Fruit fly (Drosophila melanogaster) whole organism, wandering third instar larva: ENCODE measurements around the gene meso18E.

ENCODE experiments used
- Abd-B ChIP-seq: fragments of >200 bp; optimal IDR thresholded peaks from 2 replicates; lab custom pipeline; 2017; ENCODE audit warnings: missing biosample characterization, missing genetic modification characterization
- CG32264 ChIP-seq: fragments of 200-800 bp; sonication (Bioruptor generic); optimal IDR thresholded peaks from 2 replicates; lab custom pipeline; 2016; ENCODE audit warnings: missing biosample characterization, missing genetic modification characterization
- CG9705 ChIP-seq: fragments of 200-800 bp; sonication (Bioruptor generic); optimal IDR thresholded peaks from 2 replicates; lab custom pipeline; 2018; ENCODE audit warnings: missing biosample characterization, mild to moderate bottlenecking, missing genetic modification characterization
- CrebA ChIP-seq: fragments of 200-800 bp; sonication (Bioruptor generic); optimal IDR thresholded peaks from 2 replicates; lab custom pipeline; 2016; ENCODE audit warnings: missing biosample characterization, mild to moderate bottlenecking, missing genetic modification characterization, borderline replicate concordance
- Dfd ChIP-seq: fragments of >200 bp; optimal IDR thresholded peaks from 2 replicates; lab custom pipeline; 2017; ENCODE audit warnings: missing biosample characterization, missing genetic modification characterization
- Dif ChIP-seq: fragments of 200-275, 200-300 bp; sonication (Bioruptor generic); optimal IDR thresholded peaks from 2 replicates; lab custom pipeline; 2018; ENCODE audit warnings: missing biosample characterization, missing genetic modification characterization; ENCODE audit not compliant: partially characterized antibody
- GATAd ChIP-seq: sonication (Bioruptor generic); optimal IDR thresholded peaks from 2 replicates; lab custom pipeline; 2016; ENCODE audit warnings: missing biosample characterization, missing genetic modification characterization
- HLH106 ChIP-seq: fragments of 200-800 bp; optimal IDR thresholded peaks from 3 replicates; lab custom pipeline; 2019; ENCODE audit warnings: missing biosample characterization, mild to moderate bottlenecking, missing genetic modification characterization, moderate library complexity
- Hnf4 ChIP-seq: fragments of 200-800 bp; sonication (Bioruptor generic); optimal IDR thresholded peaks from 2 replicates; lab custom pipeline; 2016; ENCODE audit warnings: missing biosample characterization, mild to moderate bottlenecking, missing genetic modification characterization
- Hr78 ChIP-seq: fragments of >200 bp; optimal IDR thresholded peaks from 2 replicates; lab custom pipeline; 2017; ENCODE audit warnings: missing biosample characterization, missing genetic modification characterization
- Hr83 ChIP-seq: fragments of 200-300 bp; sonication (Bioruptor generic); optimal IDR thresholded peaks from 2 replicates; lab custom pipeline; 2016; ENCODE audit warnings: missing biosample characterization, mild to moderate bottlenecking, missing genetic modification characterization, moderate library complexity; ENCODE audit not compliant: poor library complexity, severe bottlenecking
- Jra ChIP-seq: sonication (Bioruptor generic); optimal IDR thresholded peaks from 2 replicates; lab custom pipeline; 2016; ENCODE audit warnings: missing biosample characterization, missing genetic modification characterization
- Mio ChIP-seq: sonication (Bioruptor generic); optimal IDR thresholded peaks from 2 replicates; lab custom pipeline; 2016; ENCODE audit warnings: missing biosample characterization, missing genetic modification characterization
- Myc ChIP-seq: fragments of >200 bp; optimal IDR thresholded peaks from 2 replicates; lab custom pipeline; 2017
- N ChIP-seq: fragments of >200 bp; optimal IDR thresholded peaks from 2 replicates; lab custom pipeline; 2018; ENCODE audit warnings: missing biosample characterization, missing external identifiers, missing genetic modification characterization
- OdsH ChIP-seq: fragments of 200-800 bp; sonication (Bioruptor generic); optimal IDR thresholded peaks from 2 replicates; lab custom pipeline; 2016; ENCODE audit warnings: missing biosample characterization, mild to moderate bottlenecking, missing genetic modification characterization
- Rel ChIP-seq, 2 experiments: fragments of 200-800 bp; sonication (Bioruptor generic) in 1 of 2; optimal IDR thresholded peaks; 2 replicates in 1 of 2; 3 replicates in 1 of 2; lab custom pipeline; 2016 to 2019; ENCODE audit warnings: mild to moderate bottlenecking in 2 of 2, missing biosample characterization in 2 of 2, missing genetic modification characterization in 2 of 2, moderate library complexity in 1 of 2
- Sp1 ChIP-seq: fragments of 200-800 bp; sonication (Bioruptor generic); optimal IDR thresholded peaks from 3 replicates; lab custom pipeline; 2019; ENCODE audit warnings: missing biosample characterization, mild to moderate bottlenecking, missing genetic modification characterization, moderate library complexity
- Vsx2 ChIP-seq: fragments of 200-300, 225-300 bp; sonication (Bioruptor generic); optimal IDR thresholded peaks from 2 replicates; lab custom pipeline; 2018; ENCODE audit warnings: missing biosample characterization, missing genetic modification characterization; ENCODE audit not compliant: partially characterized antibody
- br ChIP-seq: fragments of 200-800 bp; sonication (Bioruptor generic); optimal IDR thresholded peaks from 2 replicates; lab custom pipeline; 2016; ENCODE audit warnings: missing biosample characterization, missing genetic modification characterization
- brk ChIP-seq: fragments of 200-800 bp; sonication (Bioruptor generic); optimal IDR thresholded peaks from 2 replicates; lab custom pipeline; 2016; ENCODE audit warnings: missing biosample characterization, mild to moderate bottlenecking, missing genetic modification characterization
- dl ChIP-seq, 2 experiments: fragments of 175-275, 200-275 bp in 1 of 2; fragments of 200-275 bp in 1 of 2; sonication (Bioruptor generic); optimal IDR thresholded peaks; lab custom pipeline; 2018; ENCODE audit warnings: mild to moderate bottlenecking in 2 of 2, missing biosample characterization in 2 of 2, missing genetic modification characterization in 2 of 2, moderate library complexity in 2 of 2; ENCODE audit not compliant: partially characterized antibody in 2 of 2, insufficient read depth in 1 of 2
- dmrt93B ChIP-seq: fragments of 200-800 bp; sonication (Bioruptor generic); optimal IDR thresholded peaks from 2 replicates; lab custom pipeline; 2018; ENCODE audit warnings: missing biosample characterization, mild to moderate bottlenecking, missing genetic modification characterization
- dsf ChIP-seq: sonication (Bioruptor generic); optimal IDR thresholded peaks from 2 replicates; lab custom pipeline; 2016; ENCODE audit warnings: missing biosample characterization, missing genetic modification characterization, borderline replicate concordance
- ey ChIP-seq: fragments of 200-800 bp; sonication (Bioruptor generic); optimal IDR thresholded peaks from 2 replicates; lab custom pipeline; 2016; ENCODE audit warnings: missing biosample characterization, missing genetic modification characterization
- foxo ChIP-seq, 2 experiments: fragments of 200-800 bp; sonication (Bioruptor generic); optimal IDR thresholded peaks; 2 replicates in 1 of 2; 3 replicates in 1 of 2; lab custom pipeline; 2016 to 2017; ENCODE audit warnings: missing biosample characterization in 2 of 2, missing genetic modification characterization in 2 of 2
- fru ChIP-seq: fragments of 200-800 bp; sonication (Bioruptor generic); optimal IDR thresholded peaks from 3 replicates; lab custom pipeline; 2016; ENCODE audit warnings: missing biosample characterization, mild to moderate bottlenecking, missing genetic modification characterization
- h ChIP-seq: fragments of 200-800 bp; sonication (Bioruptor generic); optimal IDR thresholded peaks from 3 replicates; lab custom pipeline; 2016; ENCODE audit warnings: missing biosample characterization, mild to moderate bottlenecking, missing genetic modification characterization
- jim ChIP-seq: fragments of 175-275, 200-325 bp; sonication (Bioruptor generic); optimal IDR thresholded peaks from 2 replicates; lab custom pipeline; 2016; ENCODE audit warnings: missing biosample characterization, mild to moderate bottlenecking, missing genetic modification characterization
- lola ChIP-seq: fragments of >200 bp; optimal IDR thresholded peaks from 2 replicates; lab custom pipeline; 2017; ENCODE audit warnings: missing biosample characterization, missing genetic modification characterization
- pan ChIP-seq: fragments of >200 bp; optimal IDR thresholded peaks from 2 replicates; lab custom pipeline; 2017
- psq ChIP-seq: fragments of 200-800 bp; sonication (Bioruptor generic); optimal IDR thresholded peaks from 3 replicates; lab custom pipeline; 2017; ENCODE audit warnings: missing biosample characterization, mild to moderate bottlenecking, missing genetic modification characterization, moderate library complexity
- rgr ChIP-seq: fragments of 200-800 bp; sonication (Bioruptor generic); optimal IDR thresholded peaks from 3 replicates; lab custom pipeline; 2016; ENCODE audit warnings: missing biosample characterization, mild to moderate bottlenecking, missing genetic modification characterization
- sage ChIP-seq: fragments of 200-800 bp; sonication (Bioruptor generic); optimal IDR thresholded peaks from 2 replicates; lab custom pipeline; 2016; ENCODE audit warnings: missing biosample characterization, mild to moderate bottlenecking, missing genetic modification characterization
- sv ChIP-seq: fragments of 200-800 bp; sonication (Bioruptor generic); optimal IDR thresholded peaks from 3 replicates; lab custom pipeline; 2016; ENCODE audit warnings: missing biosample characterization, missing genetic modification characterization
- tai ChIP-seq: sonication (Bioruptor generic); optimal IDR thresholded peaks from 2 replicates; lab custom pipeline; 2016; ENCODE audit warnings: missing biosample characterization, missing genetic modification characterization
- usp ChIP-seq: fragments of >200 bp; optimal IDR thresholded peaks from 2 replicates; lab custom pipeline; 2017; ENCODE audit warnings: missing biosample characterization, missing genetic modification characterization
- woc ChIP-seq: sonication (Bioruptor generic); optimal IDR thresholded peaks from 2 replicates; lab custom pipeline; 2016; ENCODE audit warnings: missing biosample characterization, mild to moderate bottlenecking, missing genetic modification characterization

The meso18E gene

DNA sequence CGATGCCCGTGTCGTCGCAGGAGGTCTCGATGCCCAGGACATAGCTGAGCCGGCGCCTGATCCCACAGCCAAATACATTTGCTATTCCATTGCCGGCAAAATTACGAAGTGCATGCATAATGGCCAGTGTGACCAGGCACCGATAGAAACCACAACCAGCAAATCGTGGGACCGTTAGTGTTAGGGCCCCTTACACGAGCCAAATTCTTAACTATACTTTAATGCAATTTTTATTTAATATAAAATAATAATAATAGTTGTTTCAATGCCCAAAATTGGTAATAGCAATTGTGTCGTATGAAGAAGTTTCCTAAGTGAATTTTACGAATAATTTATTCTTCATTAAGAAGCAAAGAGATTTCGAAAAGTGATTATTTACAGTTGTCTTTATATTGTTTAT lies 11.2 kb downstream of the meso18E start, which contains the start of gene Tcs4:
Gene Tcs4 (minus strand): TSS at position 145 of the 400 bp plus-strand sequence.
- no peak for TF ChIP-seq pan
- peak; percentile 29 for TF ChIP-seq HLH106 (tag; lab: Kevin White, UChicago)
- TF ChIP-seq OdsH (GFP tag; lab: Kevin White, UChicago), result no peak
- peak in 1 of 2 experiments; percentile 4 for TF ChIP-seq dl (GFP tag; optimal IDR thresholded peaks at IDR 0.05; lab: Kevin White, UChicago; ENCODE audit: insufficient read depth in 1 of 2, partially characterized antibody in 2 of 2)
- TF ChIP-seq CG32264 (GFP tag; lab: Kevin White, UChicago), result no peak
- peak; percentile 0 for TF ChIP-seq Sp1 (GFP tag; lab: Kevin White, UChicago)
- peak; percentile 18 for TF ChIP-seq rgr (GFP tag; lab: Kevin White, UChicago)
- TF ChIP-seq Dif, result peak; percentile 97

DNA sequence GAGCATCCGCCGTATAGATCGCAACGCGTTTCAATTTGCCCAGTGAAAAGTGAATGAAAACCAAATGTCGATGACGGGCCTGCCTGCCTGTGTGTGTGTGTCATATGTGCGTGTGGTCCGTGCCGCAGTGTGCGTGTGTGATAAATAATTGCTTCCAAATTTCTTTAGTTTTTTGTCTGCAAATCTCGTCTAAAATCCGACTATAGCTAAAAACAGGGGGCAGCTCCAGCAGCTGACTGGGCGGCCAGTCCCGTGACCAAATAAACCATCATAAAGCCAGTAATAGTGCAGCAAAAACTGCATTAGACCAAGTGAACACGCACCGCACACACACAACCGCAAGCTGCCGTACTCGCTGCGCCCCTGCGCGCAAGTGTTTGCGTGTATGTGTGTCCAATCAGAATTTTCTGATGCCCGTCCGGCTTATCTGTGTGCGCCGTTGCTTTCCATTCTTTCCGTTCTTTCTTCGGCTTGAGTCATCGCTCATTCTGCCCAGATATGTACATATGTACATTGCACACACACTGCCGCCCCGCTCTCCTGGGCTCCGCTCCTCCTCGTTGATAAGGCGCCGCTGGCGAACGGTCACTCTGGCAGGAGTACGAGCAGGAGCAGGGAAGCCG lies 15.5 kb downstream of the meso18E start:
- no peak for TF ChIP-seq pan
- TF ChIP-seq Dfd, result no peak
- peak; percentile 38 for TF ChIP-seq h (GFP tag; lab: Kevin White, UChicago)
- TF ChIP-seq CG9705, result peak; percentile 48
- TF ChIP-seq Dif, result peak; percentile 16
- no peak for TF ChIP-seq dl (GFP tag; optimal IDR thresholded peaks at IDR 0.05; lab: Kevin White, UChicago; ENCODE audit: insufficient read depth in 1 of 2, partially characterized antibody in 2 of 2)
- no peak for TF ChIP-seq Rel (GFP tag; optimal IDR thresholded peaks at IDR 0.05; lab: Kevin White, UChicago)
- TF ChIP-seq Rel (tag; optimal IDR thresholded peaks at IDR 0.05; lab: Kevin White, UChicago), result peak; percentile 9
- no peak for TF ChIP-seq woc (GFP tag; lab: Kevin White, UChicago)
- TF ChIP-seq Hr78 (GFP tag; lab: Kevin White, UChicago), result no peak
- no peak for TF ChIP-seq ey (GFP tag; lab: Kevin White, UChicago)
- no peak for TF ChIP-seq CrebA (GFP tag; lab: Kevin White, UChicago)
- no peak for TF ChIP-seq sv (GFP tag; lab: Kevin White, UChicago)
- TF ChIP-seq GATAd (GFP tag; lab: Kevin White, UChicago), result no peak
- TF ChIP-seq rgr (GFP tag; lab: Kevin White, UChicago), result peak; percentile 30
- no peak for TF ChIP-seq fru (GFP tag; lab: Kevin White, UChicago)
- TF ChIP-seq sage, result no peak
- peak; percentile 50 for TF ChIP-seq Abd-B
- no peak for TF ChIP-seq CG32264 (GFP tag; lab: Kevin White, UChicago)
- TF ChIP-seq Hnf4 (GFP tag; lab: Kevin White, UChicago), result no peak
- no peak for TF ChIP-seq br (GFP tag; lab: Kevin White, UChicago)
- TF ChIP-seq dsf (GFP tag; lab: Kevin White, UChicago), result no peak
- peak; percentile 19 for TF ChIP-seq OdsH (GFP tag; lab: Kevin White, UChicago)
- no peak for TF ChIP-seq Myc (lab: Kevin White, UChicago)
- no peak for TF ChIP-seq jim (GFP tag; lab: Kevin White, UChicago)
- TF ChIP-seq Mio (GFP tag; lab: Kevin White, UChicago), result no peak
- TF ChIP-seq lola (GFP tag; lab: Kevin White, UChicago), result no peak
- TF ChIP-seq foxo (GFP tag; optimal IDR thresholded peaks at IDR 0.05; lab: Kevin White, UChicago), result peak in 1 of 2 experiments; percentile 7
- TF ChIP-seq N (GFP tag; lab: Kevin White, UChicago), result peak; percentile 96
- TF ChIP-seq Jra (GFP tag; lab: Kevin White, UChicago), result peak; percentile 41
- no peak for TF ChIP-seq tai (GFP tag; lab: Kevin White, UChicago)
- peak; percentile 20 for TF ChIP-seq HLH106 (tag; lab: Kevin White, UChicago)
- TF ChIP-seq usp (GFP tag; lab: Kevin White, UChicago), result no peak
- TF ChIP-seq Hr83 (GFP tag; lab: Kevin White, UChicago), result peak; percentile 62
- TF ChIP-seq Sp1 (GFP tag; lab: Kevin White, UChicago), result peak; percentile 12
- no peak for TF ChIP-seq Vsx2 (GFP tag; lab: Kevin White, UChicago)
- TF ChIP-seq dmrt93B (GFP tag; lab: Kevin White, UChicago), result no peak
- no peak for TF ChIP-seq brk (GFP tag; lab: Kevin White, UChicago)
- peak; percentile 44 for TF ChIP-seq psq (GFP tag; lab: Kevin White, UChicago)
